Worm (Caenorhabditis elegans): Measurements from ENCODE around the gene Y32G9A.5.

The Y32G9A.5 gene

ce11 chrV:1889996-1890395, 17.5 kb upstream of the Y32G9A.5 start:
- no peak for TF ChIP-seq pag-3 (tag; optimal IDR thresholded peaks at IDR 0.05; ENCODE audit: borderline replicate concordance)
- peak; percentile 60 for TF ChIP-seq unc-55 (GFP tag; optimal IDR thresholded peaks at IDR 0.05)

ce11 chrV:1892567-1893277, 14.7 kb upstream of the Y32G9A.5 start, which contains the start of gene zig-11:
zig-11 (minus strand) TSS chrV:1892939.
- TF ChIP-seq elt-4 (tag; optimal IDR thresholded peaks at IDR 0.05) (no peak), tbx-7 (tag; optimal IDR thresholded peaks at IDR 0.05) (no peak), F13H6.1 (tag; optimal IDR thresholded peaks at IDR 0.05) (no peak), madf-2 (tag; optimal IDR thresholded peaks at IDR 0.05) (no peak), ref-2 (tag; optimal IDR thresholded peaks at IDR 0.05) (no peak), ceh-48 (tag; optimal IDR thresholded peaks at IDR 0.05) (no peak), sdc-2 (tag; optimal IDR thresholded peaks at IDR 0.05) (no peak), unc-86 (tag; optimal IDR thresholded peaks at IDR 0.05) (no peak), unc-55 (GFP tag; optimal IDR thresholded peaks at IDR 0.05) (no peak)

- no peak for TF ChIP-seq eyg-1 (tag; optimal IDR thresholded peaks at IDR 0.05)
- no peak for TF ChIP-seq unc-42 (tag; optimal IDR thresholded peaks at IDR 0.05)
- TF ChIP-seq ceh-48 (tag; optimal IDR thresholded peaks at IDR 0.05) = no peak
- no peak for TF ChIP-seq fax-1 (tag; optimal IDR thresholded peaks at IDR 0.05)
- TF ChIP-seq elt-2 (tag; optimal IDR thresholded peaks at IDR 0.05) = no peak
- no peak for TF ChIP-seq hlh-15 (tag; optimal IDR thresholded peaks at IDR 0.05)
- TF ChIP-seq ceh-34 (tag; optimal IDR thresholded peaks at IDR 0.05) = no peak
- no peak for TF ChIP-seq rnt-1 (tag; optimal IDR thresholded peaks at IDR 0.05)
- TF ChIP-seq ceh-6 (GFP tag; optimal IDR thresholded peaks at IDR 0.05) = no peak
- no peak for TF ChIP-seq ceh-2 (tag; optimal IDR thresholded peaks at IDR 0.05)
- TF ChIP-seq ceh-22 (tag; optimal IDR thresholded peaks at IDR 0.05) = no peak
- no peak for TF ChIP-seq elt-4 (tag; optimal IDR thresholded peaks at IDR 0.05)
These were observed 12.0 kb upstream of the Y32G9A.5 start, which contains the start of gene nphp-2 for ce11 chrV:1895483-1895882. nphp-2 (plus strand) TSS chrV:1895783.

- TF ChIP-seq ztf-16 (tag; optimal IDR thresholded peaks at IDR 0.05) (no peak), tbx-7 (tag; optimal IDR thresholded peaks at IDR 0.05) (no peak), dmd-4 (tag; optimal IDR thresholded peaks at IDR 0.05; ENCODE audit: borderline replicate concordance) (no peak), npax-4 (tag; optimal IDR thresholded peaks at IDR 0.05) (no peak), ceh-9 (tag; optimal IDR thresholded peaks at IDR 0.05) (no peak), gmeb-2 (tag; optimal IDR thresholded peaks at IDR 0.05) (no peak), unc-42 (tag; optimal IDR thresholded peaks at IDR 0.05) (no peak), lin-11 (tag; optimal IDR thresholded peaks at IDR 0.05) (no peak), ceh-6 (GFP tag; optimal IDR thresholded peaks at IDR 0.05) (no peak), pqm-1 (tag; optimal IDR thresholded peaks at IDR 0.05) (no peak), ttx-3 (tag; optimal IDR thresholded peaks at IDR 0.05) (no peak), pros-1 (tag; optimal IDR thresholded peaks at IDR 0.05) (no peak), lim-6 (tag; optimal IDR thresholded peaks at IDR 0.05) (no peak), unc-55 (GFP tag; optimal IDR thresholded peaks at IDR 0.05) (no peak)
These were observed 1.1 kb downstream of the Y32G9A.5 start, which contains the start of gene srp-3 for ce11 chrV:1908542-1908941. srp-3 (plus strand) TSS chrV:1908842.

- TF ChIP-seq K09A11.1 (tag; optimal IDR thresholded peaks at IDR 0.05; ENCODE audit: insufficient read depth) (no peak), sox-4 (tag; optimal IDR thresholded peaks at IDR 0.05) (no peak), tbx-2 (tag; optimal IDR thresholded peaks at IDR 0.05) (no peak), sdc-2 (tag; optimal IDR thresholded peaks at IDR 0.05) (no peak), fkh-10 (GFP tag; optimal IDR thresholded peaks at IDR 0.05) (no peak)
These were observed 3.7 kb downstream of the Y32G9A.5 start, which contains the start of gene Y32G9A.3 for ce11 chrV:1911102-1911501. Y32G9A.3 (plus strand) TSS chrV:1911402.
